Worm (Caenorhabditis elegans): Measurements from ENCODE around the gene pvf-1.

ce11 chrIII:1853944-1854343 is 29.8 kb upstream of the pvf-1 start:
- no peak for TF ChIP-seq unc-62 (GFP tag; optimal IDR thresholded peaks at IDR 0.05)
- TF ChIP-seq snpc-4 (tag; optimal IDR thresholded peaks at IDR 0.05), result no peak
- no peak for TF ChIP-seq egl-27 (tag; optimal IDR thresholded peaks at IDR 0.05)
- no peak for TF ChIP-seq ceh-82 (tag; optimal IDR thresholded peaks at IDR 0.05)

Data from whole organism, L3 larva.